Worm (Caenorhabditis elegans) whole organism, late embryonic: ENCODE data around the gene nhr-31.
A peak's percentile ranks its signal among the peaks of the same experiment; 100 is the strongest.

ENCODE experiments used
- C38D4.7 ChIP-seq: fragments of 200-800 bp; sonication (Bioruptor generic); optimal IDR thresholded peaks from 2 replicates; lab custom pipeline; 2018; ENCODE audit warnings: mild to moderate bottlenecking, missing genetic modification characterization, moderate library complexity, missing compliant biosample characterization
- K09A11.1 ChIP-seq: sonication (generic microtip); optimal IDR thresholded peaks from 2 replicates; lab custom pipeline; 2017; ENCODE audit warnings: antibody characterized with exemption, mild to moderate bottlenecking, missing genetic modification characterization, missing compliant biosample characterization; ENCODE audit not compliant: insufficient read depth
- T23F11.4 ChIP-seq: fragments of 200-800 bp; sonication (Bioruptor generic); optimal IDR thresholded peaks from 2 replicates; lab custom pipeline; 2018; ENCODE audit warnings: mild to moderate bottlenecking, missing genetic modification characterization, missing compliant biosample characterization
- ahr-1 ChIP-seq: sonication (generic microtip); optimal IDR thresholded peaks from 2 replicates; lab custom pipeline; 2016; ENCODE audit warnings: missing genetic modification characterization, missing compliant biosample characterization
- ama-1 ChIP-seq: fragments of 150-350 bp; optimal IDR thresholded peaks from 2 replicates; lab custom pipeline; 2014
- ceh-14 ChIP-seq: sonication (generic microtip); optimal IDR thresholded peaks from 2 replicates; lab custom pipeline; 2016; ENCODE audit warnings: missing genotype, missing genetic modification characterization, missing compliant biosample characterization
- ceh-2 ChIP-seq: sonication (generic microtip); optimal IDR thresholded peaks from 2 replicates; lab custom pipeline; 2016; ENCODE audit warnings: missing genotype, missing genetic modification characterization, missing compliant biosample characterization
- ceh-22 ChIP-seq: sonication (generic microtip); optimal IDR thresholded peaks from 2 replicates; lab custom pipeline; 2017; ENCODE audit warnings: missing biosample characterization, missing genetic modification characterization
- ceh-31 ChIP-seq: sonication (generic microtip); optimal IDR thresholded peaks from 2 replicates; lab custom pipeline; 2016; ENCODE audit warnings: missing genetic modification characterization, missing compliant biosample characterization
- ceh-34 ChIP-seq: sonication (generic microtip); optimal IDR thresholded peaks from 2 replicates; lab custom pipeline; 2016; ENCODE audit warnings: mild to moderate bottlenecking, missing genetic modification characterization, missing compliant biosample characterization
- ceh-48 ChIP-seq: sonication (generic microtip); optimal IDR thresholded peaks from 2 replicates; lab custom pipeline; 2016; ENCODE audit warnings: missing genetic modification characterization, inconsistent platforms, missing compliant biosample characterization
- ceh-6 ChIP-seq: fragments of 200-800 bp; sonication (Bioruptor generic); optimal IDR thresholded peaks from 2 replicates; lab custom pipeline; 2018; ENCODE audit warnings: mild to moderate bottlenecking, missing genetic modification characterization, missing compliant biosample characterization
- ceh-9 ChIP-seq: sonication (generic microtip); optimal IDR thresholded peaks from 2 replicates; lab custom pipeline; 2016; ENCODE audit warnings: mild to moderate bottlenecking, missing genetic modification characterization, inconsistent platforms, missing compliant biosample characterization
- che-1 ChIP-seq: sonication (generic microtip); optimal IDR thresholded peaks from 2 replicates; lab custom pipeline; 2016; ENCODE audit warnings: mild to moderate bottlenecking, missing genetic modification characterization, missing compliant biosample characterization
- dve-1 ChIP-seq: sonication (generic microtip); optimal IDR thresholded peaks from 2 replicates; lab custom pipeline; 2017; ENCODE audit warnings: antibody characterized with exemption, mild to moderate bottlenecking, missing genetic modification characterization, missing compliant biosample characterization
- elt-4 ChIP-seq: sonication (generic microtip); optimal IDR thresholded peaks from 2 replicates; lab custom pipeline; 2016; ENCODE audit warnings: missing genetic modification characterization, missing compliant biosample characterization
- ets-4 ChIP-seq: sonication (generic microtip); optimal IDR thresholded peaks from 2 replicates; lab custom pipeline; 2016; ENCODE audit warnings: missing genetic modification characterization, missing compliant biosample characterization
- eyg-1 ChIP-seq: sonication (generic microtip); optimal IDR thresholded peaks from 2 replicates; lab custom pipeline; 2016; ENCODE audit warnings: missing genotype, missing genetic modification characterization, missing compliant biosample characterization
- fax-1 ChIP-seq: sonication (generic microtip); optimal IDR thresholded peaks from 2 replicates; lab custom pipeline; 2016; ENCODE audit warnings: missing genotype, missing genetic modification characterization, missing compliant biosample characterization
- fkh-10 ChIP-seq: fragments of 150-350 bp; optimal IDR thresholded peaks from 2 replicates; lab custom pipeline; 2014; ENCODE audit warnings: missing biosample characterization, missing genetic modification reagents, missing genetic modification characterization
- hlh-15 ChIP-seq: sonication (generic microtip); optimal IDR thresholded peaks from 2 replicates; lab custom pipeline; 2016; ENCODE audit warnings: missing genetic modification characterization, missing compliant biosample characterization
- hlh-6 ChIP-seq: sonication (generic microtip); optimal IDR thresholded peaks from 2 replicates; lab custom pipeline; 2016; ENCODE audit warnings: missing genotype, missing genetic modification characterization, missing compliant biosample characterization
- hlh-8 ChIP-seq: sonication (generic microtip); optimal IDR thresholded peaks from 2 replicates; lab custom pipeline; 2016; ENCODE audit warnings: missing genotype, missing genetic modification characterization, missing compliant biosample characterization
- nfya-1 ChIP-seq: sonication (generic microtip); optimal IDR thresholded peaks from 2 replicates; lab custom pipeline; 2017; ENCODE audit warnings: missing genetic modification characterization, mild to moderate bottlenecking, missing compliant biosample characterization, antibody characterized with exemption, moderate library complexity
- nhr-11 ChIP-seq: fragments of 150-350 bp; optimal IDR thresholded peaks from 2 replicates; lab custom pipeline; 2014; ENCODE audit warnings: missing biosample characterization, missing genetic modification characterization
- nhr-232 ChIP-seq: sonication (generic microtip); optimal IDR thresholded peaks from 2 replicates; lab custom pipeline; 2016; ENCODE audit warnings: missing genetic modification characterization, missing compliant biosample characterization
- npax-4 ChIP-seq: sonication (generic microtip); optimal IDR thresholded peaks from 2 replicates; lab custom pipeline; 2016; ENCODE audit warnings: missing genetic modification characterization, missing compliant biosample characterization
- odd-2 ChIP-seq: sonication (generic microtip); optimal IDR thresholded peaks from 2 replicates; lab custom pipeline; 2017; ENCODE audit warnings: antibody characterized with exemption, mild to moderate bottlenecking, missing genetic modification characterization, missing compliant biosample characterization
- pha-4 ChIP-seq: fragments of 150-350 bp; optimal IDR thresholded peaks from 2 replicates; lab custom pipeline; 2018; ENCODE audit warnings: missing biosample characterization, missing genetic modification reagents, missing genetic modification characterization
- pqm-1 ChIP-seq: sonication (generic microtip); optimal IDR thresholded peaks from 2 replicates; lab custom pipeline; 2016; ENCODE audit warnings: missing genetic modification characterization, missing compliant biosample characterization
- pros-1 ChIP-seq: fragments of 150-350 bp; optimal IDR thresholded peaks from 2 replicates; lab custom pipeline; 2014; ENCODE audit warnings: missing biosample characterization, missing genetic modification reagents, missing genetic modification characterization
- ref-2 ChIP-seq: sonication (generic microtip); optimal IDR thresholded peaks from 2 replicates; lab custom pipeline; 2016; ENCODE audit warnings: missing genetic modification characterization, missing compliant biosample characterization
- rnt-1 ChIP-seq: sonication (generic microtip); optimal IDR thresholded peaks from 2 replicates; lab custom pipeline; 2016; ENCODE audit warnings: missing genetic modification characterization, missing compliant biosample characterization
- sdc-2 ChIP-seq: sonication (generic microtip); optimal IDR thresholded peaks from 2 replicates; lab custom pipeline; 2016; ENCODE audit warnings: missing genotype, missing genetic modification characterization, missing compliant biosample characterization
- sox-2 ChIP-seq: fragments of 200-800 bp; sonication (Bioruptor generic); IDR thresholded peaks from 2 replicates; pipeline ENCODE4 v1.3.6; 2022; ENCODE audit warnings: missing genetic modification reagents, missing genetic modification characterization, missing compliant biosample characterization
- sox-4 ChIP-seq: sonication (generic microtip); optimal IDR thresholded peaks from 2 replicates; lab custom pipeline; 2017; ENCODE audit warnings: mild to moderate bottlenecking, missing genetic modification characterization, inconsistent platforms, missing compliant biosample characterization
- syd-9 ChIP-seq: sonication (generic microtip); optimal IDR thresholded peaks from 2 replicates; lab custom pipeline; 2016; ENCODE audit warnings: mild to moderate bottlenecking, missing genetic modification characterization, moderate library complexity, missing compliant biosample characterization
- tbx-2 ChIP-seq: sonication (generic microtip); optimal IDR thresholded peaks from 2 replicates; lab custom pipeline; 2016; ENCODE audit warnings: missing genetic modification characterization, missing compliant biosample characterization
- tbx-7 ChIP-seq: sonication (generic microtip); optimal IDR thresholded peaks from 2 replicates; lab custom pipeline; 2016; ENCODE audit warnings: missing genotype, missing genetic modification characterization, missing compliant biosample characterization
- unc-42 ChIP-seq: sonication (generic microtip); optimal IDR thresholded peaks from 2 replicates; lab custom pipeline; 2016; ENCODE audit warnings: missing genotype, missing genetic modification characterization, missing compliant biosample characterization
- ztf-16 ChIP-seq: sonication (generic microtip); optimal IDR thresholded peaks from 2 replicates; lab custom pipeline; 2017; ENCODE audit warnings: missing genetic modification characterization, missing compliant biosample characterization

Gene nhr-31

DNA sequence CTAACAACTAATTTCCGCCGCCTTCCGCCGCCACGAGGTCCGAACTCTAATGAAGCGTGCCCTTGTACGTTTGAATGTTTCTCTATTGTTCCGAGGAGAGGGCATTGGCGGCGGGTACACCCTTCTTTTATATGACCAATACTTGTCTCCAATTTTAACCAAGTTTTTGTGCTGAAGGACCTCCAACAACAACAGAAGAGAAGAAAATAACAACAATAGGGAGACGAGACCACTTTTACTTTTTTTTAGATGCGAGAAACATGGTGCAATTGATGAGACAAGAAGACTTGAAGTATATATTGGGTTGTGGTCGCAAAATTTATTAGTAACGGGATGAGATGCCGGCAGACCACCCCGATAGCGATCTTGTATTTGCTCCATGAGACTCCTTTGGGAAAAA, 41.6 kb upstream of the nhr-31 start:
- TF ChIP-seq sox-2 (GFP tag; lab: Robert Waterston, UW) (peak; percentile 41; the same call in 1 of the 2 replicates), odd-2 (tag; lab: Kevin White, UChicago) (no peak), ama-1 (lab: Kevin White, UChicago) (peak; percentile 15), ceh-31 (tag; lab: Kevin White, UChicago) (peak; percentile 55)

- TF ChIP-seq dve-1 (tag; lab: Kevin White, UChicago) (no peak), hlh-6 (peak; percentile 6)
Observed at ce11 chrIV:8070299-8070698, 41.0 kb upstream of the nhr-31 start.

- no peak for TF ChIP-seq eyg-1 (tag; lab: Kevin White, UChicago)
- no peak for TF ChIP-seq ets-4 (tag; lab: Kevin White, UChicago)
- peak; percentile 8 for TF ChIP-seq ceh-34
- no peak for TF ChIP-seq sox-2 (GFP tag; lab: Robert Waterston, UW)
- TF ChIP-seq hlh-8: no peak
- no peak for TF ChIP-seq fkh-10 (GFP tag; lab: Kevin White, UChicago)
Observed at ce11 chrIV:8069104-8069503, 39.8 kb upstream of the nhr-31 start.

- TF ChIP-seq unc-42 (tag; lab: Kevin White, UChicago) (no peak), rnt-1 (tag; lab: Kevin White, UChicago) (peak; percentile 13)
Observed at ce11 chrIV:8068280-8068679, 39.0 kb upstream of the nhr-31 start.

DNA sequence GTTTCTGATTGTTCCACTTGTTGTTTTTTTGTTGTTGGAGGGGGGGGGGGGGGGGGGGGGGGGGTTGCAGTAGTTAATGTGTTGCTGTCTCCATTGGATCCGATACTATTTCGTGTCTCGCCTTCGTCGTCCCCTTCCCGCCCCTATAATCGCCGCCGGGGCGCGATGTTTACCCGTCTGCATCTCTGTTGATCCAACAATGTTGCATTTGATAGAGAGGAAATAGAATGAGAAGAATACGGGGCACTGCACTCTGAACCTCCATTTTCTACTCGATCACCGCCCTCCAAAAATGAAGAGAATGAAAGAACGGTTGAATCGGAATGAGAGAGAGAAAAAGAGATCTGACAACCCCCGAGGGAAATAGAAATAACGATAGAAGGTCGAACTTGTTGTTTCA, 38.4 kb upstream of the nhr-31 start:
- no peak for TF ChIP-seq odd-2 (tag; lab: Kevin White, UChicago)
- no peak for TF ChIP-seq syd-9 (tag; lab: Kevin White, UChicago)
- TF ChIP-seq tbx-7 (tag; lab: Kevin White, UChicago): no peak
- TF ChIP-seq che-1 (tag; lab: Kevin White, UChicago): no peak
- TF ChIP-seq unc-42 (tag; lab: Kevin White, UChicago): no peak
- no peak for TF ChIP-seq hlh-15 (tag; lab: Kevin White, UChicago)
- no peak for TF ChIP-seq nhr-232 (tag; lab: Kevin White, UChicago)
- TF ChIP-seq pqm-1: no peak
- no peak for TF ChIP-seq elt-4 (tag; lab: Kevin White, UChicago)
- no peak for TF ChIP-seq ceh-34
- no peak for TF ChIP-seq ets-4 (tag; lab: Kevin White, UChicago)
- TF ChIP-seq ama-1 (lab: Kevin White, UChicago): no peak
- no peak for TF ChIP-seq ceh-6 (GFP tag; lab: Kevin White, UChicago)
- no peak for TF ChIP-seq fkh-10 (GFP tag; lab: Kevin White, UChicago)

DNA sequence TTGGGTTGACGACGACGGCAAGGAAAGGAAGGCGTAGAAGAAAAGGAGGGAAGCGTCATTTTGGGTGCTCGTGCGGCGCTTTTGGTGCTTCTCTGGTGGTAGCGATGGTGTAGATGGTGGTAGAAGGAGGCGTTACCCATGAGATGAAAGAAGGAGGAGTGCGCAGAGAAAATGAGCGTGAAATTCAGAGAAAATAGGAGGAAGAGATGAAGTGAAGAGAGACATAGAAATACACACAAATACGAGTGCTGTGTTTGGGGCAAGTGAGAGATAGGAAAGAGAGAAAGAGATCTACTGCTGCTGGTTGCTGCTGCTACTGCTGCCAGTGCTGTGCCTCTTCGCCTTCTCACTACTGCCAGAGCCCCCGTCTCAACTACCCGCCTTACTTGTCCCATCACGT, 37.3 kb upstream of the nhr-31 start:
- TF ChIP-seq nfya-1: peak; percentile 39
- no peak for TF ChIP-seq odd-2 (tag; lab: Kevin White, UChicago)
- TF ChIP-seq T23F11.4 (GFP tag; lab: Kevin White, UChicago): peak; percentile 20
- no peak for TF ChIP-seq ahr-1 (tag; lab: Kevin White, UChicago)
- peak; percentile 48 for TF ChIP-seq unc-42 (tag; lab: Kevin White, UChicago)
- no peak for TF ChIP-seq elt-4 (tag; lab: Kevin White, UChicago)
- no peak for TF ChIP-seq npax-4 (tag; lab: Kevin White, UChicago)
- peak; percentile 7 for TF ChIP-seq fax-1 (tag; lab: Kevin White, UChicago)
- TF ChIP-seq pros-1 (tag; lab: Kevin White, UChicago): peak; percentile 69
- TF ChIP-seq syd-9 (tag; lab: Kevin White, UChicago): peak; percentile 2
- TF ChIP-seq fkh-10 (GFP tag; lab: Kevin White, UChicago): no peak
- peak; percentile 57 for TF ChIP-seq ref-2 (tag; lab: Kevin White, UChicago)
- no peak for TF ChIP-seq che-1 (tag; lab: Kevin White, UChicago)
- no peak for TF ChIP-seq ztf-16 (tag; lab: Kevin White, UChicago)
- TF ChIP-seq ceh-14 (tag; lab: Kevin White, UChicago): peak; percentile 54
- peak; percentile 36 for TF ChIP-seq nhr-232 (tag; lab: Kevin White, UChicago)
- TF ChIP-seq sox-4 (tag; lab: Kevin White, UChicago): no peak
- TF ChIP-seq K09A11.1 (tag; lab: Kevin White, UChicago): no peak
- no peak for TF ChIP-seq ceh-22 (tag; lab: Kevin White, UChicago)
- TF ChIP-seq ceh-2 (tag; lab: Kevin White, UChicago): no peak
- TF ChIP-seq C38D4.7 (GFP tag; lab: Kevin White, UChicago): peak; percentile 9
- no peak for TF ChIP-seq nhr-11 (tag; lab: Kevin White, UChicago)
- TF ChIP-seq hlh-6: peak; percentile 27
- peak; percentile 52 for TF ChIP-seq sdc-2 (tag; lab: Kevin White, UChicago)
- no peak for TF ChIP-seq pha-4
- peak; percentile 52 for TF ChIP-seq tbx-2 (tag; lab: Kevin White, UChicago)
- TF ChIP-seq tbx-7 (tag; lab: Kevin White, UChicago): no peak
- TF ChIP-seq ceh-48 (tag; lab: Kevin White, UChicago): no peak
- no peak for TF ChIP-seq ceh-9 (tag; lab: Kevin White, UChicago)
- TF ChIP-seq ceh-31 (tag; lab: Kevin White, UChicago): peak; percentile 76
